Fruit fly (Drosophila melanogaster) whole organism, embryonic: Measurements from ENCODE around the gene Glut1.

Source experiments
- CG10543 ChIP-seq: fragments of 200-800 bp; sonication (Bioruptor generic); optimal IDR thresholded peaks from 3 replicates; lab custom pipeline; 2017; ENCODE audit warnings: missing biosample characterization, mild to moderate bottlenecking, missing genetic modification characterization, moderate library complexity
- CG12071 ChIP-seq: fragments of 200-800 bp; sonication (Bioruptor generic); optimal IDR thresholded peaks from 3 replicates; lab custom pipeline; 2018; ENCODE audit warnings: missing biosample characterization, mild to moderate bottlenecking, missing genetic modification characterization
- CG13123 ChIP-seq: fragments of 200-800 bp; sonication (Bioruptor generic); optimal IDR thresholded peaks from 2 replicates; lab custom pipeline; 2016; ENCODE audit warnings: missing biosample characterization, missing genetic modification characterization
- CG14014 ChIP-seq: fragments of 200-800 bp; sonication (Bioruptor generic); IDR thresholded peaks from 2 replicates; pipeline ENCODE4 v1.3.6; 2022; ENCODE audit warnings: missing biosample characterization, missing genetic modification characterization
- CG17912 ChIP-seq: fragments of 200-800 bp; sonication (Bioruptor generic); optimal IDR thresholded peaks from 2 replicates; lab custom pipeline; 2018; ENCODE audit warnings: missing biosample characterization, mild to moderate bottlenecking, missing genetic modification characterization
- CG18599 ChIP-seq: fragments of 200-800 bp; sonication (Bioruptor generic); optimal IDR thresholded peaks from 3 replicates; lab custom pipeline; 2017; ENCODE audit warnings: missing biosample characterization, missing genetic modification characterization, mild to moderate bottlenecking, moderate library complexity, missing genetic modification reagents
- CG30403 ChIP-seq: fragments of 200-800 bp; sonication (Bioruptor generic); optimal IDR thresholded peaks from 3 replicates; lab custom pipeline; 2016; ENCODE audit warnings: missing biosample characterization, missing genetic modification characterization
- CG31441 ChIP-seq: fragments of 200-800 bp; sonication (Bioruptor generic); IDR thresholded peaks from 2 replicates; pipeline ENCODE4 v1.3.6; 2022; ENCODE audit warnings: missing biosample characterization, missing genetic modification characterization
- CG3163 ChIP-seq: fragments of 200-800 bp; sonication (Bioruptor generic); optimal IDR thresholded peaks from 3 replicates; lab custom pipeline; 2016; ENCODE audit warnings: missing biosample characterization, missing genetic modification characterization
- CG7745 ChIP-seq: fragments of 200-800 bp; sonication (Bioruptor generic); optimal IDR thresholded peaks from 2 replicates; lab custom pipeline; 2018; ENCODE audit warnings: missing biosample characterization, mild to moderate bottlenecking, missing genetic modification characterization, moderate library complexity
- CG8290 ChIP-seq, 3 experiments: fragments of 200-800 bp; sonication (Bioruptor generic); optimal IDR thresholded peaks; 2 replicates each; lab custom pipeline; 2016 to 2019; ENCODE audit warnings: missing biosample characterization in 3 of 3, missing genetic modification characterization in 3 of 3, mild to moderate bottlenecking in 2 of 3, moderate library complexity in 1 of 3
- CTCF ChIP-seq: fragments of 200-800 bp; sonication (Bioruptor generic); optimal IDR thresholded peaks from 2 replicates; lab custom pipeline; 2017; ENCODE audit warnings: missing biosample characterization, mild to moderate bottlenecking, missing genetic modification characterization, moderate library complexity
- Doc2 ChIP-seq: fragments of 200-800 bp; sonication (Bioruptor generic); IDR thresholded peaks from 2 replicates; pipeline ENCODE4 v1.3.6; 2022; ENCODE audit warnings: missing biosample characterization, missing genetic modification characterization
- Ets97D ChIP-seq: fragments of 200-800 bp; sonication (Bioruptor generic); optimal IDR thresholded peaks from 3 replicates; lab custom pipeline; 2016; ENCODE audit warnings: missing biosample characterization, missing genetic modification characterization
- HHEX ChIP-seq: fragments of 200-800 bp; sonication (Bioruptor generic); optimal IDR thresholded peaks from 3 replicates; lab custom pipeline; 2017; ENCODE audit warnings: missing biosample characterization, mild to moderate bottlenecking, missing genetic modification characterization, missing genetic modification reagents
- Hey ChIP-seq: fragments of 200-800 bp; sonication (Bioruptor generic); optimal IDR thresholded peaks from 3 replicates; lab custom pipeline; 2018; ENCODE audit warnings: missing biosample characterization, mild to moderate bottlenecking, missing genetic modification characterization
- HmgZ ChIP-seq: fragments of 200-800 bp; sonication (Bioruptor generic); optimal IDR thresholded peaks from 2 replicates; lab custom pipeline; 2018; ENCODE audit warnings: missing biosample characterization, mild to moderate bottlenecking, missing genetic modification characterization
- PHDP ChIP-seq: fragments of 200-800 bp; sonication (Bioruptor generic); optimal IDR thresholded peaks from 3 replicates; lab custom pipeline; 2018; ENCODE audit warnings: missing biosample characterization, mild to moderate bottlenecking, missing genetic modification characterization, moderate library complexity
- Sox102F ChIP-seq: fragments of 200-800 bp; sonication (Bioruptor generic); optimal IDR thresholded peaks from 2 replicates; lab custom pipeline; 2018; ENCODE audit warnings: missing biosample characterization, mild to moderate bottlenecking, missing genetic modification characterization, moderate library complexity
- Trl ChIP-seq, 3 experiments: fragments of >200 bp in 2 of 3; fragments of 200-800 bp in 1 of 3; sonication (Bioruptor generic) in 1 of 3; optimal IDR thresholded peaks; 2 replicates in 1 of 3; 3 replicates in 2 of 3; lab custom pipeline; 2016 to 2017; ENCODE audit warnings: missing biosample characterization in 1 of 3, missing genetic modification characterization in 1 of 3
- Vsx1 ChIP-seq: fragments of 200-800 bp; sonication (Bioruptor generic); optimal IDR thresholded peaks from 2 replicates; lab custom pipeline; 2017; ENCODE audit warnings: missing biosample characterization, mild to moderate bottlenecking, missing genetic modification characterization, missing genetic modification reagents
- cg ChIP-seq: fragments of 200-800 bp; sonication (Bioruptor generic); optimal IDR thresholded peaks from 3 replicates; lab custom pipeline; 2019; ENCODE audit warnings: missing biosample characterization, mild to moderate bottlenecking, missing genetic modification characterization, moderate library complexity
- chinmo ChIP-seq: fragments of 200-800 bp; sonication (Bioruptor generic); IDR thresholded peaks from 4 replicates; pipeline ENCODE4 v1.3.6; 2022; ENCODE audit warnings: missing biosample characterization, missing genetic modification characterization; ENCODE audit not compliant: partially characterized antibody
- chm ChIP-seq: fragments of 200-800 bp; sonication (Bioruptor generic); IDR thresholded peaks from 2 replicates; pipeline ENCODE4 v1.3.6; 2022; ENCODE audit warnings: missing biosample characterization, missing genetic modification characterization
- crol ChIP-seq: fragments of 200-800 bp; sonication (Bioruptor generic); IDR thresholded peaks from 2 replicates; pipeline ENCODE4 v1.3.6; 2022; ENCODE audit warnings: missing biosample characterization, missing genetic modification characterization
- esg ChIP-seq: fragments of 200-800 bp; sonication (Bioruptor generic); conservative IDR thresholded peaks from 2 replicates; pipeline ENCODE4 v1.3.6; 2022; ENCODE audit warnings: missing biosample characterization, missing genetic modification characterization
- ftz-f1 ChIP-seq: fragments of 200-800 bp; sonication (Bioruptor generic); optimal IDR thresholded peaks from 2 replicates; lab custom pipeline; 2016; ENCODE audit warnings: missing biosample characterization, missing genetic modification characterization
- grn ChIP-seq: fragments of 200-800 bp; sonication (Bioruptor generic); optimal IDR thresholded peaks from 3 replicates; lab custom pipeline; 2017; ENCODE audit warnings: missing biosample characterization, missing genetic modification characterization
- h ChIP-seq: fragments of >200 bp; optimal IDR thresholded peaks from 2 replicates; lab custom pipeline; 2017
- insv ChIP-seq, 2 experiments: fragments of 200-800 bp; sonication (Bioruptor generic); optimal IDR thresholded peaks; 3 replicates each; lab custom pipeline; 2016 to 2018; ENCODE audit warnings: missing biosample characterization in 2 of 2, missing genetic modification characterization in 2 of 2
- jing ChIP-seq: fragments of 200-800 bp; sonication (Bioruptor generic); optimal IDR thresholded peaks from 2 replicates; lab custom pipeline; 2018; ENCODE audit warnings: missing biosample characterization, mild to moderate bottlenecking, missing genetic modification characterization
- ken ChIP-seq: fragments of 200-800 bp; sonication (Bioruptor generic); IDR thresholded peaks from 3 replicates; pipeline ENCODE4 v1.3.6; 2022; ENCODE audit warnings: missing biosample characterization, missing genetic modification characterization
- lbe ChIP-seq: fragments of 200-800 bp; sonication (Bioruptor generic); optimal IDR thresholded peaks from 2 replicates; lab custom pipeline; 2016; ENCODE audit warnings: missing biosample characterization, mild to moderate bottlenecking, missing genetic modification characterization
- luna ChIP-seq: fragments of 200-800 bp; sonication (Bioruptor generic); optimal IDR thresholded peaks from 2 replicates; lab custom pipeline; 2016; ENCODE audit warnings: missing biosample characterization, missing genetic modification characterization
- maf-S ChIP-seq: fragments of 200-800 bp; sonication (Bioruptor generic); optimal IDR thresholded peaks from 2 replicates; lab custom pipeline; 2016; ENCODE audit warnings: missing biosample characterization, missing genetic modification characterization
- mirr ChIP-seq: fragments of 200-800 bp; sonication (Bioruptor generic); optimal IDR thresholded peaks from 3 replicates; lab custom pipeline; 2018; ENCODE audit warnings: missing biosample characterization, mild to moderate bottlenecking, missing genetic modification characterization
- nom ChIP-seq: fragments of 200-800 bp; sonication (Bioruptor generic); optimal IDR thresholded peaks from 2 replicates; lab custom pipeline; 2017; ENCODE audit warnings: missing biosample characterization, missing genetic modification characterization, mild to moderate bottlenecking, moderate library complexity, missing genetic modification reagents
- p53 ChIP-seq: fragments of 200-800 bp; sonication (Bioruptor generic); optimal IDR thresholded peaks from 2 replicates; lab custom pipeline; 2016; ENCODE audit warnings: missing biosample characterization, missing genetic modification characterization
- slp2 ChIP-seq: fragments of 200-800 bp; sonication (Bioruptor generic); optimal IDR thresholded peaks from 2 replicates; lab custom pipeline; 2016; ENCODE audit warnings: missing biosample characterization, missing genetic modification characterization
- sug ChIP-seq: fragments of 200-800 bp; optimal IDR thresholded peaks from 2 replicates; lab custom pipeline; 2019; ENCODE audit warnings: missing biosample characterization, mild to moderate bottlenecking, missing genetic modification characterization, moderate library complexity
- twi ChIP-seq: fragments of 200-800 bp; optimal IDR thresholded peaks from 2 replicates; lab custom pipeline; 2019; ENCODE audit warnings: missing biosample characterization, mild to moderate bottlenecking, missing genetic modification characterization, moderate library complexity
- zen ChIP-seq: fragments of 200-800 bp; sonication (Bioruptor generic); optimal IDR thresholded peaks from 3 replicates; lab custom pipeline; 2018; ENCODE audit warnings: missing biosample characterization, mild to moderate bottlenecking, missing genetic modification characterization, moderate library complexity
- zen2 ChIP-seq: fragments of 200-800 bp; sonication (Bioruptor generic); IDR thresholded peaks from 3 replicates; pipeline ENCODE4 v1.3.6; 2022; ENCODE audit warnings: missing biosample characterization, missing genetic modification characterization; ENCODE audit not compliant: partially characterized antibody
- zfh1 ChIP-seq: fragments of 200-800 bp; sonication (Bioruptor generic); IDR thresholded peaks from 3 replicates; pipeline ENCODE4 v1.3.6; 2022; ENCODE audit warnings: missing biosample characterization, missing genetic modification characterization

Gene Glut1

DNA sequence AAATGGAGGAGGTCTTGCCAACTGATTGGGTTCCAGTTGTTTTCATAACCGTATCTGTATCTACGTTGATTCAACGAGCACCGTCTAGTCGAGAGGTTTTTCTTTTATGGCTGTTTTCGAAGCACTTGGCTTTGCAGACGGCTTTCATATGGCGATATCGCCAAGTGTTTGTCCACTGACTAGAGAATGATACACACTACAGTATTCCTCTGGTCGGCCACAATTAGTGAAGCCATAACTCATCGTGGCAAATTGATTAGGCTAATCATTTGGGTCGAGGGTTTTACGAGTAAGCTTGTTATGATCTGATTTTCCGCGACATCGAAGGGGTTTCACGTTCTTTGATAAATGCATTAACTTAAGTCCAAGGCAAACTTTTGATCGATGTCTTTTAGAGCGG, 37.2 kb upstream of the Glut1 start (continued):
- TF ChIP-seq twi (tag; lab: Kevin White, UChicago) (no peak), insv (GFP tag; optimal IDR thresholded peaks at IDR 0.05; lab: Kevin White, UChicago) (no peak), CG18599 (GFP tag; lab: Kevin White, UChicago) (peak; percentile 25), sug (peak; percentile 84), p53 (GFP tag; lab: Kevin White, UChicago) (no peak), PHDP (tag; lab: Kevin White, UChicago) (no peak), CG31441 (no peak), HmgZ (peak; percentile 7), mirr (GFP tag; lab: Kevin White, UChicago) (peak; percentile 83), CG14014 (GFP tag; lab: Robert Waterston, UW) (no peak), lbe (no peak), jing (no peak), Hey (tag; lab: Kevin White, UChicago) (peak; percentile 4), zen (tag; lab: Kevin White, UChicago) (no peak), CG30403 (GFP tag; lab: Kevin White, UChicago) (no peak), Vsx1 (no peak), ftz-f1 (GFP tag; lab: Kevin White, UChicago) (no peak), Doc2 (GFP tag; lab: Robert Waterston, UW) (no peak), CG7745 (tag; lab: Kevin White, UChicago) (no peak), maf-S (GFP tag; lab: Kevin White, UChicago) (no peak), CG10543 (GFP tag; lab: Kevin White, UChicago) (peak; percentile 16), zfh1 (GFP tag; lab: Robert Waterston, UW) (no peak), CG13123 (GFP tag; lab: Kevin White, UChicago) (no peak), HHEX (no peak), esg (GFP tag; lab: Robert Waterston, UW) (no peak), CG17912 (GFP tag; lab: Kevin White, UChicago) (peak; percentile 14), Ets97D (no peak), ken (GFP tag; lab: Robert Waterston, UW) (no peak), luna (GFP tag; lab: Kevin White, UChicago) (no peak), slp2 (no peak)

DNA sequence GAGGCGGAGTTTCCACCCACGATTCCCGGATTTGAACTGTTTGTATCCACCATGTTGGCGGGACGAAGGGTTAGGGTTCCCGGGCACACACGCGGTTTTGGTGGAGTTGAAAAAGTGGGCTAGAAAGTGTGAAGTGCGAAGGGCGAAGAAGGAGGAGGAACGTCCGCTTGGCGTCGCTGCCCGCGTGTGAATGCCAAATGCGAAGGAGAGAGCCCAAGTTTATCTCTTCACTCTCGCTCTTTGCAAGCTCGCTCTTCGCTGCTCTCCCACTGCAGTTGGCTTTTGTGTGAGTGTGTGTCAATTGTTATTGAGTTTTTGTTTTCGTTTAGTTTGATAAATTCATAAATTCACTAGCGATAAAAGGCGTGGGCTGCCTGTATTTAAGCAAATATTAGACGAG, 33.0 kb upstream of the Glut1 start:
- TF ChIP-seq chinmo (peak; percentile 73; the same call in 3 of the 4 replicates), CG3163 (peak; percentile 50), crol (peak; percentile 58), CG8290 (GFP tag; optimal IDR thresholded peaks at IDR 0.05; lab: Kevin White, UChicago) (no peak), CG8290 (tag; optimal IDR thresholded peaks at IDR 0.05; lab: Kevin White, UChicago) (peak in 1 of 2 experiments; percentile 37), Trl (optimal IDR thresholded peaks at IDR 0.05; lab: Kevin White, UChicago) (peak; percentile 79 to 83), Trl (GFP tag; optimal IDR thresholded peaks at IDR 0.05; lab: Kevin White, UChicago) (no peak), CTCF (peak; percentile 15), CG12071 (no peak), cg (GFP tag; lab: Kevin White, UChicago) (peak; percentile 33), zen2 (GFP tag; lab: Robert Waterston, UW) (0 out of 3 replicates have a peak, but pooled peaks have one; percentile 16), h (no peak), grn (GFP tag; lab: Kevin White, UChicago) (no peak), nom (GFP tag; lab: Kevin White, UChicago) (peak; percentile 29), chm (GFP tag; lab: Robert Waterston, UW) (0 out of 2 replicates have a peak, but pooled peaks have one; percentile 18), Sox102F (GFP tag; lab: Kevin White, UChicago) (no peak)
